Fruit fly (Drosophila melanogaster): ENCODE measurements around the gene CG2991.

CG2991 gene

dm6 chr2L:2844413-2844812 is 12.6 kb upstream of the CG2991 start, which contains the start of gene CG18558:
Gene CG18558, minus strand, starts transcription at chr2L:2844513.
- TF ChIP-seq CG3032 (tag; optimal IDR thresholded peaks at IDR 0.05) (no peak), Ets96B (tag; optimal IDR thresholded peaks at IDR 0.05) (no peak), svp (GFP tag) (no peak), CG6276 (GFP tag; optimal IDR thresholded peaks at IDR 0.05) (no peak), net (GFP tag; optimal IDR thresholded peaks at IDR 0.05) (no peak), CG11762 (GFP tag; optimal IDR thresholded peaks at IDR 0.05; ENCODE audit: insufficient read depth) (no peak), fd59A (GFP tag; optimal IDR thresholded peaks at IDR 0.05) (no peak), achi (GFP tag; optimal IDR thresholded peaks at IDR 0.05) (no peak), CG8319 (GFP tag; optimal IDR thresholded peaks at IDR 0.05) (no peak), CG16779 (tag; optimal IDR thresholded peaks at IDR 0.05) (no peak), CG9139 (GFP tag; optimal IDR thresholded peaks at IDR 0.05) (no peak), Eip75B (GFP tag; optimal IDR thresholded peaks at IDR 0.05) (no peak), spab (GFP tag; optimal IDR thresholded peaks at IDR 0.05) (no peak), fkh (GFP tag; optimal IDR thresholded peaks at IDR 0.05) (no peak), Ets21C (GFP tag; optimal IDR thresholded peaks at IDR 0.05) (no peak), Met (GFP tag; optimal IDR thresholded peaks at IDR 0.05) (no peak), OdsH (GFP tag; optimal IDR thresholded peaks at IDR 0.05) (no peak), CG6163 (GFP tag; IDR thresholded peaks at IDR 0.05) (no peak), Eip93F (GFP tag; optimal IDR thresholded peaks at IDR 0.05) (no peak), acj6 (GFP tag; optimal IDR thresholded peaks at IDR 0.05) (no peak)

dm6 chr2L:2845634-2846033 is 11.3 kb upstream of the CG2991 start, which contains the start of gene CG18557:
Gene CG18557, minus strand, starts transcription at chr2L:2845734.
- TF ChIP-seq svp (GFP tag) (peak; percentile 77), Lpt (GFP tag; optimal IDR thresholded peaks at IDR 0.05) (no peak)

dm6 chr2L:2847112-2847682 is 9.8 kb upstream of the CG2991 start, which contains the start of the genes CG3117 and CG2983:
Gene CG3117, minus strand, starts transcription at chr2L:2847212.
Gene CG2983, plus strand, starts transcription at chr2L:2847632.
- no peak for TF ChIP-seq CG11762 (GFP tag; optimal IDR thresholded peaks at IDR 0.05; ENCODE audit: insufficient read depth)
- no peak for TF ChIP-seq fd85E (GFP tag; optimal IDR thresholded peaks at IDR 0.05)

dm6 chr2L:2851589-2851988 is 5.4 kb upstream of the CG2991 start:
- TF ChIP-seq achi (GFP tag; optimal IDR thresholded peaks at IDR 0.05) (peak; percentile 6), Hr4 (GFP tag; optimal IDR thresholded peaks at IDR 0.05) (peak; percentile 27), CG9139 (GFP tag; optimal IDR thresholded peaks at IDR 0.05) (no peak), CG3032 (tag; optimal IDR thresholded peaks at IDR 0.05) (no peak), CG32006 (GFP tag; optimal IDR thresholded peaks at IDR 0.05) (peak; percentile 62), CG7368 (GFP tag; optimal IDR thresholded peaks at IDR 0.05) (no peak), esn (GFP tag; optimal IDR thresholded peaks at IDR 0.05) (no peak), CG6792 (GFP tag; optimal IDR thresholded peaks at IDR 0.05) (no peak), CG11294 (GFP tag; IDR thresholded peaks at IDR 0.05) (no peak), Smox (GFP tag; optimal IDR thresholded peaks at IDR 0.05) (no peak), CG6854 (GFP tag; optimal IDR thresholded peaks at IDR 0.05) (no peak), CG8632 (GFP tag; optimal IDR thresholded peaks at IDR 0.05) (no peak), vri (GFP tag; optimal IDR thresholded peaks at IDR 0.05) (no peak), topi (GFP tag; optimal IDR thresholded peaks at IDR 0.05) (no peak), CG15336 (GFP tag; IDR thresholded peaks at IDR 0.05) (peak; percentile 69), fkh (GFP tag; optimal IDR thresholded peaks at IDR 0.05) (no peak), CG6808 (GFP tag; optimal IDR thresholded peaks at IDR 0.05) (no peak), salr (GFP tag; optimal IDR thresholded peaks at IDR 0.05) (no peak), pdm3 (GFP tag; optimal IDR thresholded peaks at IDR 0.05) (no peak), Met (GFP tag; optimal IDR thresholded peaks at IDR 0.05) (no peak), svp (GFP tag) (no peak), Ets21C (GFP tag; optimal IDR thresholded peaks at IDR 0.05) (no peak), Eip93F (GFP tag; optimal IDR thresholded peaks at IDR 0.05) (no peak), CG8319 (GFP tag; optimal IDR thresholded peaks at IDR 0.05) (no peak), CG16779 (tag; optimal IDR thresholded peaks at IDR 0.05) (no peak), CG11902 (GFP tag; optimal IDR thresholded peaks at IDR 0.05) (no peak), Ets96B (tag; optimal IDR thresholded peaks at IDR 0.05) (no peak), CG8119 (GFP tag; IDR thresholded peaks at IDR 0.05) (peak; percentile 64), CG6276 (GFP tag; optimal IDR thresholded peaks at IDR 0.05) (peak; percentile 24), CG31627 (GFP tag; optimal IDR thresholded peaks at IDR 0.05) (no peak), CG3919 (GFP tag; optimal IDR thresholded peaks at IDR 0.05) (no peak), ss (GFP tag; optimal IDR thresholded peaks at IDR 0.05) (no peak), Hr39 (GFP tag; optimal IDR thresholded peaks at IDR 0.05) (no peak), Blimp-1 (GFP tag; optimal IDR thresholded peaks at IDR 0.05) (no peak)
